Worm (Caenorhabditis elegans): ENCODE data around the gene ant-1.3.
"Not testable (repeated sequence)": the region's sequence is repeated elsewhere in the genome, so short reads cannot be mapped to it uniquely, and the experiment has no call there.

The ant-1.3 gene

ce11 chrIV:9690644-9691043, 18.5 kb downstream of the ant-1.3 start, which contains the start of gene sdz-36:
TSS of gene sdz-36 (plus strand) at chrIV:9690944.
- TF ChIP-seq nhr-76 (tag; optimal IDR thresholded peaks at IDR 0.05) (no peak), nhr-11 (tag; optimal IDR thresholded peaks at IDR 0.05) (no peak), daf-12 (tag; optimal IDR thresholded peaks at IDR 0.05) (no peak), skn-1 (tag; optimal IDR thresholded peaks at IDR 0.05) (no peak), nhr-25 (tag; optimal IDR thresholded peaks at IDR 0.05) (no peak)

ce11 chrIV:9688715-9689114, 20.4 kb downstream of the ant-1.3 start, which contains the start of gene msp-76:
TSS of gene msp-76 (plus strand) at chrIV:9689015.
- TF ChIP-seq mdl-1, R02D3.7, nhr-11 (tag; optimal IDR thresholded peaks at IDR 0.05): not testable (repeated sequence)

ce11 chrIV:9683433-9683832, 25.7 kb downstream of the ant-1.3 start, which contains the start of the genes htas-1 and ZK1251.3:
TSS of gene htas-1 (minus strand) at chrIV:9683533.
TSS of gene ZK1251.3 (plus strand) at chrIV:9683658.
- TF ChIP-seq egl-5 (tag; optimal IDR thresholded peaks at IDR 0.05) (no peak), R02D3.7 (tag; optimal IDR thresholded peaks at IDR 0.05) (no peak), jun-1 (tag; optimal IDR thresholded peaks at IDR 0.05) (no peak), ceh-82 (tag; optimal IDR thresholded peaks at IDR 0.05) (no peak), elt-1 (tag; optimal IDR thresholded peaks at IDR 0.05) (no peak), ceh-16 (tag; optimal IDR thresholded peaks at IDR 0.05) (no peak), nfya-1 (tag; optimal IDR thresholded peaks at IDR 0.05; ENCODE audit: insufficient read depth) (no peak), fos-1 (tag; optimal IDR thresholded peaks at IDR 0.05) (no peak), snpc-4 (tag; optimal IDR thresholded peaks at IDR 0.05) (no peak), unc-62 (GFP tag; optimal IDR thresholded peaks at IDR 0.05) (no peak), nhr-25 (tag; optimal IDR thresholded peaks at IDR 0.05) (no peak), ceh-28 (tag; optimal IDR thresholded peaks at IDR 0.05) (no peak), nhr-237 (tag; optimal IDR thresholded peaks at IDR 0.05) (no peak), lsy-12 (tag; optimal IDR thresholded peaks at IDR 0.05) (no peak), lin-39 (tag; optimal IDR thresholded peaks at IDR 0.05) (no peak), skn-1 (tag; optimal IDR thresholded peaks at IDR 0.05) (no peak), eor-1 (tag; optimal IDR thresholded peaks at IDR 0.05) (no peak)

DNA sequence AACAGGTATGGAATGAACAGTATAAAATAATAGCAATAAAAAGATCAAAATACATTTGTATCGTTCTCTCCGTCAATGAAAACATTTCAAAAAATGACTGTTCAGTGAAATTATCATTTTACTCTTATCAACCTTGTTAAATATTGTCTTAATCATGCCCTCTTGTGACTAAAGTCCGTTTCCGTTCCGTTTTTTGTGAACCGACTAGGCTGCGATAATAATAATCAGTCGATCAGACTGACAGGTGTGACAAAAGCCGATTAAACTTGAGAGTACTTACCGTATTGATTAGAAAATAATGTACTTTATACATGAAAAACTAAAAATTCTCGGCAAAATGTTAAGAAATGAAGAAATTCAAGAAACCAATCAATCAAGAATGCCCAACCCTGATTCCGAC, 26.6 kb downstream of the ant-1.3 start, which contains the start of gene ins-7:
ins-7 (minus strand) TSS at position 332 of the 400 bp plus-strand sequence.
- TF ChIP-seq pqm-1 (tag; optimal IDR thresholded peaks at IDR 0.05) (peak; percentile 34), nhr-77 (tag; optimal IDR thresholded peaks at IDR 0.05) (no peak), elt-1 (tag; optimal IDR thresholded peaks at IDR 0.05) (no peak), elt-2 (tag; optimal IDR thresholded peaks at IDR 0.05) (peak; percentile 91)

DNA sequence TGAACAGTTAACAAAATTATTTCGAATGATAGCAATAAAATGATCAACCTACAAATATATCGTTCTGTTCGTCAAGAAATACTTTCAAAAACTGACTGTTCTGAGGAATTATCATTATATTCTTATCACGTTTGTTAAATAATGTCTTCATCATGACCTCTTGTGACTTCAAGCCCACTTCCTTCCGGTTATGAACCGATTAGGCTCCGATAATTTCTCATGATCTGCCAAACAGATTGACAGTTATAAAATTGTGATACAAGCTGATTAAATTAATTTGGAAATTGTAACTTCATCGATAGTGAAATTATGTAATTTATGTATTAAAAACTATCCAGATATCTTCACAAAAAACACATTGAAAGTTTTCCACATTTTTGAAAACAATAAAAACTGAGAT, 28.3 kb downstream of the ant-1.3 start, which contains the start of gene ins-8:
ins-8 (minus strand) TSS at position 101 of the 400 bp plus-strand sequence.
- no peak for TF ChIP-seq mml-1 (tag; optimal IDR thresholded peaks at IDR 0.05)
- TF ChIP-seq ama-1 (optimal IDR thresholded peaks at IDR 0.05), result no peak
- no peak for TF ChIP-seq lin-39 (tag; optimal IDR thresholded peaks at IDR 0.05)
- TF ChIP-seq elt-2 (tag; optimal IDR thresholded peaks at IDR 0.05), result no peak

DNA sequence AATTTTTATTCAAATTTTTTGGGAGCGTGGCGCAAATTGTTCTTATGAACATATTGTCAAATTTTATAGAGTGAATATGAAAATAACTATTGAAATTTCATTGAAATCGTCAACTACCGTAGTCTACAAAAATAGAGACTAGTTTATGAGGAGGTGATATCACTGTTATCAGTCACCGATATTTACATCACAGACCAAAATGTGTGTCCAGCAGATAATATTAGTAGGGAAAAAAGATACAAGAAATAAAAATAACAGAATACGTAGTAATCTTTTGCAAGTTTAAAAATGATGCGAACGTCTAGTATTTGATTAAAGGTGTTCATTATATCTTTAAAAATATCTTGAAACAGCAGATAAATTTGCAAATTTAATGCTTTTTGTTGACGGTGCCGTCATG, 29.8 kb downstream of the ant-1.3 start:
- TF ChIP-seq tbx-2 (tag; optimal IDR thresholded peaks at IDR 0.05), result no peak
- peak; percentile 3 for TF ChIP-seq elt-2 (tag; optimal IDR thresholded peaks at IDR 0.05)
- TF ChIP-seq unc-62 (GFP tag; optimal IDR thresholded peaks at IDR 0.05), result no peak

DNA sequence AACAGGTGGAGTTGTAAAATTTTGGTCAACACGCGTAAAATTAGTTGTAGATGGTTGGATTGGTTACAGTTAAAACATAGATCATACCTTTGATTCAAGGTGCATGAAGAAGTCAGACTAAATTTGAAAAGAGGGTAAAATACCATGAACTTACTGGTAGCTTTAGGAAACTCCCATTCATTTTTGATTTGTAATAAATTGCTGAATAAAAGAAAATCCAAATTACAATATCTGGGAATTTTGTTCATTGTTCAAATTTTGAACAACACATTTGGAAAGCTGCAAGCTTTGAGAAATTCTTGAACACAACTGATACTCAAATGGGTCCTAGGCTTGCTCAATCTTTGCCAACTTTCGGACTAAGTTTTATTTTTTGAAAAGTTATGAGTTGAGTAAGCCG, 31.1 kb downstream of the ant-1.3 start:
- TF ChIP-seq mml-1 (tag; optimal IDR thresholded peaks at IDR 0.05) (no peak), sea-2 (GFP tag; optimal IDR thresholded peaks at IDR 0.05) (no peak), nhr-77 (tag; optimal IDR thresholded peaks at IDR 0.05) (no peak), nhr-237 (tag; optimal IDR thresholded peaks at IDR 0.05) (no peak), elt-2 (tag; optimal IDR thresholded peaks at IDR 0.05) (no peak), ceh-28 (tag; optimal IDR thresholded peaks at IDR 0.05) (no peak), nhr-43 (tag; optimal IDR thresholded peaks at IDR 0.05; ENCODE audit: poor library complexity, severe bottlenecking) (no peak), lin-39 (tag; optimal IDR thresholded peaks at IDR 0.05) (no peak), elt-3 (tag; optimal IDR thresholded peaks at IDR 0.05) (no peak), jun-1 (tag; optimal IDR thresholded peaks at IDR 0.05) (no peak), mdl-1 (tag; optimal IDR thresholded peaks at IDR 0.05) (no peak), pha-4 (tag; optimal IDR thresholded peaks at IDR 0.05) (no peak), ztf-4 (tag; optimal IDR thresholded peaks at IDR 0.05) (no peak)

Data from whole organism, L3 larva.